Worm (Caenorhabditis elegans) whole organism, midembryonic: ENCODE data around the gene mtcu-2.

Experiments used
- cog-1 ChIP-seq: sonication (generic microtip); optimal IDR thresholded peaks from 2 replicates; lab custom pipeline; 2016; ENCODE audit warnings: missing genetic modification characterization, missing compliant biosample characterization
- flt-1 ChIP-seq: fragments of 200-800 bp; sonication (Bioruptor generic); IDR thresholded peaks from 2 replicates; pipeline ENCODE4 v1.3.6; 2022; ENCODE audit warnings: missing genetic modification characterization, missing compliant biosample characterization
- med-1 ChIP-seq: sonication (generic microtip); optimal IDR thresholded peaks from 2 replicates; lab custom pipeline; 2017; ENCODE audit warnings: missing genetic modification characterization, mild to moderate bottlenecking, missing compliant biosample characterization, antibody characterized with exemption, missing genetic modification reagents; ENCODE audit not compliant: insufficient read depth
- ztf-23 ChIP-seq: fragments of 200-800 bp; sonication (Bioruptor generic); IDR thresholded peaks from 2 replicates; pipeline ENCODE4 v1.3.6; 2022; ENCODE audit warnings: missing genetic modification reagents, missing genetic modification characterization, missing compliant biosample characterization
- ztf-29 ChIP-seq: fragments of 200-800 bp; sonication (Bioruptor generic); IDR thresholded peaks from 2 replicates; pipeline ENCODE4 v1.3.6; 2022; ENCODE audit warnings: missing genetic modification reagents, missing genetic modification characterization, missing compliant biosample characterization

- TF ChIP-seq cog-1 (tag; lab: Kevin White, UChicago) = no peak
- TF ChIP-seq ztf-29 = no peak
- no peak for TF ChIP-seq ztf-23 (GFP tag; lab: Robert Waterston, UW)
- TF ChIP-seq flt-1 (GFP tag; lab: Robert Waterston, UW) = no peak
- no peak for TF ChIP-seq med-1 (GFP tag; lab: Kevin White, UChicago)
Observed at ce11 chrII:10007917-10008316, 25.1 kb downstream of the mtcu-2 start, which contains the start of gene ZK892.5.
